Worm (Caenorhabditis elegans) whole organism, L4 larva: ENCODE data around the gene hsp-43.

Experiments
- daf-8 ChIP-seq: fragments of 200-800 bp; sonication (Bioruptor generic); IDR thresholded peaks from 2 replicates; pipeline ENCODE4 v1.3.6; 2022; ENCODE audit warnings: missing genetic modification characterization, missing compliant biosample characterization
- hlh-30 ChIP-seq: sonication (generic microtip); optimal IDR thresholded peaks from 2 replicates; lab custom pipeline; 2017; ENCODE audit warnings: antibody characterized with exemption, mild to moderate bottlenecking, missing genetic modification characterization, missing compliant biosample characterization; ENCODE audit not compliant: insufficient read depth
- lin-13 ChIP-seq: fragments of 150-350 bp; optimal IDR thresholded peaks from 2 replicates; lab custom pipeline; 2014; ENCODE audit warnings: missing biosample characterization, missing genetic modification reagents, missing genetic modification characterization
- lin-38 ChIP-seq: fragments of 200-800 bp; sonication (Bioruptor generic); IDR thresholded peaks from 2 replicates; pipeline ENCODE4 v1.3.6; 2022; ENCODE audit warnings: missing genetic modification reagents, missing genetic modification characterization, missing compliant biosample characterization
- nhr-11 ChIP-seq: fragments of 150-350 bp; optimal IDR thresholded peaks from 2 replicates; lab custom pipeline; 2014; ENCODE audit warnings: missing biosample characterization, missing genetic modification characterization

DNA sequence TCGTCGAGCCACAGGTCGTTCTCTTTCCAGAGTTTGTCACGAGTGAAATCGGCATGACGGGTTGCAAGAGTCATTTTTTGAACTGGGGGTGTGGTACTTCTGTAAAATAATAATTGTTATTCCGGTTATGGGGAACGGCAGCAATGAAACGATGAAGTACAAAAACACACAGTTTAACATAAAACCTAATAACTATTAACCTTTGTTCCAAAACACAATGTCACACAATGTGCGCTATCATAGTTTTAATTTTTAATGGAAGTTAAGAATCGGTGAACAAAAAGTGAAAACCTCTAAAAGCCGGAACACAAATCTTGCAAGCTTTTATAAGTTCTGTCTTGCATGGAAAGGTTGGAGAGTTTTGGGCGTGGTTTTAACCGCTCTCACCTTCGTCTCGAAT lies at the start of gene hsp-43:
- TF ChIP-seq daf-8 (GFP tag; lab: Robert Waterston, UW) (no peak), hlh-30 (tag; lab: Kevin White, UChicago) (no peak), nhr-11 (tag; lab: Kevin White, UChicago) (no peak), lin-38 (no peak), lin-13 (no peak)
